Worm (Caenorhabditis elegans) whole organism, L4 larva: ENCODE measurements around the gene rft-1.

Experiments used
- F26F4.8 ChIP-seq: fragments of 200-800 bp; sonication (Bioruptor generic); conservative IDR thresholded peaks from 2 replicates; pipeline ENCODE4 v1.3.6; 2022; ENCODE audit warnings: missing genetic modification characterization, missing compliant biosample characterization
- T26A8.4 ChIP-seq: fragments of 200-800 bp; sonication (Bioruptor generic); IDR thresholded peaks from 2 replicates; pipeline ENCODE4 v1.3.6; 2022; ENCODE audit warnings: missing genetic modification characterization, missing compliant biosample characterization
- Y5F2A.4 ChIP-seq: fragments of 200-800 bp; sonication (Bioruptor generic); optimal IDR thresholded peaks from 2 replicates; lab custom pipeline; 2018; ENCODE audit warnings: mild to moderate bottlenecking, missing genetic modification characterization, missing compliant biosample characterization
- ZK546.5 ChIP-seq, 2 experiments: sonication (generic microtip); optimal IDR thresholded peaks; 2 replicates each; lab custom pipeline; 2017; ENCODE audit warnings: missing biosample characterization in 2 of 2, missing genetic modification characterization in 2 of 2
- aha-1 ChIP-seq: fragments of 150-350 bp; peaks from one replicate; lab custom pipeline; 2014; ENCODE audit warnings: missing biosample characterization, missing genetic modification characterization
- ama-1 ChIP-seq: fragments of 150-350 bp; optimal IDR thresholded peaks from 2 replicates; lab custom pipeline; 2014; ENCODE audit warnings: inconsistent platforms, mixed read lengths
- ceh-20 ChIP-seq: fragments of 200-800 bp; sonication (Bioruptor generic); IDR thresholded peaks from 2 replicates; pipeline ENCODE4 v1.3.6; 2022; ENCODE audit warnings: missing genetic modification reagents, missing genetic modification characterization, missing compliant biosample characterization
- ceh-28 ChIP-seq: fragments of 150-350 bp; optimal IDR thresholded peaks from 2 replicates; lab custom pipeline; 2014; ENCODE audit warnings: missing biosample characterization, missing genetic modification reagents, missing genetic modification characterization
- ceh-32 ChIP-seq: sonication (generic microtip); optimal IDR thresholded peaks from 2 replicates; lab custom pipeline; 2016; ENCODE audit warnings: mild to moderate bottlenecking, missing genetic modification characterization, missing compliant biosample characterization; ENCODE audit not compliant: poor library complexity
- ceh-62 ChIP-seq: sonication (generic microtip); optimal IDR thresholded peaks from 2 replicates; lab custom pipeline; 2017; ENCODE audit warnings: missing biosample characterization, missing genetic modification characterization
- ceh-82 ChIP-seq: sonication (generic microtip); optimal IDR thresholded peaks from 2 replicates; lab custom pipeline; 2017; ENCODE audit warnings: missing biosample characterization, missing genetic modification characterization
- daf-19 ChIP-seq: fragments of 200-800 bp; sonication (Bioruptor generic); conservative IDR thresholded peaks from 2 replicates; pipeline ENCODE4 v1.3.6; 2022; ENCODE audit warnings: missing genetic modification characterization, missing compliant biosample characterization
- daf-8 ChIP-seq: fragments of 200-800 bp; sonication (Bioruptor generic); IDR thresholded peaks from 2 replicates; pipeline ENCODE4 v1.3.6; 2022; ENCODE audit warnings: missing genetic modification characterization, missing compliant biosample characterization
- dmd-6 ChIP-seq: fragments of 200-800 bp; sonication (Bioruptor generic); IDR thresholded peaks from 2 replicates; pipeline ENCODE4 v1.3.6; 2022; ENCODE audit warnings: missing genetic modification reagents, missing genetic modification characterization, missing compliant biosample characterization
- dmd-8 ChIP-seq: fragments of 200-800 bp; sonication (Bioruptor generic); IDR thresholded peaks from 2 replicates; pipeline ENCODE4 v1.3.6; 2022; ENCODE audit warnings: missing genetic modification characterization, missing compliant biosample characterization
- dmd-9 ChIP-seq: fragments of 200-800 bp; sonication (Bioruptor generic); IDR thresholded peaks from 2 replicates; pipeline ENCODE4 v1.3.6; 2022; ENCODE audit warnings: missing genetic modification reagents, missing genetic modification characterization, missing compliant biosample characterization
- fkh-10 ChIP-seq: fragments of 150-350 bp; optimal IDR thresholded peaks from 2 replicates; lab custom pipeline; 2014; ENCODE audit warnings: missing biosample characterization, missing genetic modification reagents, missing genetic modification characterization
- hlh-11 ChIP-seq: fragments of 200-800 bp; sonication (Bioruptor generic); optimal IDR thresholded peaks from 2 replicates; lab custom pipeline; 2018; ENCODE audit warnings: mild to moderate bottlenecking, missing genetic modification characterization, missing compliant biosample characterization
- hlh-30 ChIP-seq: sonication (generic microtip); optimal IDR thresholded peaks from 2 replicates; lab custom pipeline; 2017; ENCODE audit warnings: antibody characterized with exemption, mild to moderate bottlenecking, missing genetic modification characterization, missing compliant biosample characterization; ENCODE audit not compliant: insufficient read depth
- lin-13 ChIP-seq: fragments of 150-350 bp; optimal IDR thresholded peaks from 2 replicates; lab custom pipeline; 2014; ENCODE audit warnings: missing biosample characterization, missing genetic modification reagents, missing genetic modification characterization
- lir-3 ChIP-seq: sonication (generic microtip); optimal IDR thresholded peaks from 2 replicates; lab custom pipeline; 2016; ENCODE audit warnings: mild to moderate bottlenecking, missing genetic modification characterization, missing compliant biosample characterization
- madf-5 ChIP-seq, 2 experiments: fragments of 200-800 bp; sonication (Bioruptor generic); IDR thresholded peaks; 2 replicates each; pipeline ENCODE4 v1.3.6; 2022; ENCODE audit warnings: missing compliant biosample characterization in 2 of 2, missing genetic modification characterization in 2 of 2
- mxl-2 ChIP-seq: fragments of 200-800 bp; sonication (Bioruptor generic); conservative IDR thresholded peaks from 2 replicates; pipeline ENCODE4 v1.3.6; 2022; ENCODE audit warnings: missing genetic modification reagents, missing genetic modification characterization, missing compliant biosample characterization
- nhr-10 ChIP-seq: fragments of 150-350 bp; optimal IDR thresholded peaks from 2 replicates; lab custom pipeline; 2014; ENCODE audit warnings: missing biosample characterization, missing genetic modification characterization
- nhr-102 ChIP-seq: sonication (generic microtip); optimal IDR thresholded peaks from 2 replicates; lab custom pipeline; 2016; ENCODE audit warnings: mild to moderate bottlenecking, missing genetic modification characterization, moderate library complexity, missing compliant biosample characterization
- nhr-48 ChIP-seq: sonication (generic microtip); optimal IDR thresholded peaks from 2 replicates; lab custom pipeline; 2016; ENCODE audit warnings: mild to moderate bottlenecking, missing genetic modification characterization, missing compliant biosample characterization
- nhr-77 ChIP-seq: fragments of 150-350 bp; optimal IDR thresholded peaks from 2 replicates; lab custom pipeline; 2014; ENCODE audit warnings: missing biosample characterization, missing genetic modification characterization
- set-16 ChIP-seq: fragments of 200-800 bp; sonication (Bioruptor generic); IDR thresholded peaks from 2 replicates; pipeline ENCODE4 v1.3.6; 2022; ENCODE audit warnings: missing genetic modification reagents, missing genetic modification characterization, missing compliant biosample characterization
- skn-1 ChIP-seq: fragments of 150-350 bp; optimal IDR thresholded peaks from 2 replicates; lab custom pipeline; 2014; ENCODE audit warnings: missing biosample characterization, missing genetic modification characterization
- spr-1 ChIP-seq: sonication (generic microtip); optimal IDR thresholded peaks from 2 replicates; lab custom pipeline; 2016; ENCODE audit warnings: mild to moderate bottlenecking, missing genetic modification characterization, missing compliant biosample characterization
- tra-1 ChIP-seq: fragments of 200-800 bp; sonication (Bioruptor generic); IDR thresholded peaks from 2 replicates; pipeline ENCODE4 v1.3.6; 2022; ENCODE audit warnings: missing genetic modification reagents, missing genetic modification characterization, missing compliant biosample characterization
- unc-39 ChIP-seq: sonication (generic microtip); optimal IDR thresholded peaks from 2 replicates; lab custom pipeline; 2017; ENCODE audit warnings: missing biosample characterization, missing genetic modification characterization
- ztf-7 ChIP-seq: fragments of 150-350 bp; optimal IDR thresholded peaks from 2 replicates; lab custom pipeline; 2014; ENCODE audit warnings: missing biosample characterization, missing genetic modification characterization

The rft-1 gene

ce11 chrV:4410643-4411042 lies 32.4 kb downstream of the rft-1 start, which contains the start of gene Y47D7A.3:
Y47D7A.3 (plus strand) TSS chrV:4410943.
- TF ChIP-seq Y5F2A.4 (GFP tag; lab: Kevin White, UChicago) (no peak), unc-39 (tag; lab: Kevin White, UChicago) (no peak), dmd-9 (GFP tag; lab: Robert Waterston, UW) (no peak), ztf-7 (tag; lab: Kevin White, UChicago) (no peak), nhr-10 (tag; lab: Kevin White, UChicago) (no peak), dmd-8 (GFP tag; lab: Robert Waterston, UW) (no peak), ZK546.5 (tag; optimal IDR thresholded peaks at IDR 0.05; lab: Kevin White, UChicago) (no peak), daf-8 (GFP tag; lab: Robert Waterston, UW) (no peak), madf-5 (GFP tag; IDR thresholded peaks at IDR 0.05; lab: Robert Waterston, UW) (no peak), mxl-2 (GFP tag; lab: Robert Waterston, UW) (no peak), ceh-32 (tag; lab: Kevin White, UChicago) (no peak)
- TF ChIP-seq, all 104 proteins: peak for 0

ce11 chrV:4407519-4407918 lies 35.5 kb downstream of the rft-1 start, which contains the start of gene nhr-118:
nhr-118 (plus strand) TSS chrV:4407819.
- TF ChIP-seq fkh-10, result no peak
- TF ChIP-seq aha-1 (tag; lab: Kevin White, UChicago), result peak; percentile 9

ce11 chrV:4401865-4402264 lies 41.2 kb downstream of the rft-1 start, which contains the start of gene F13A2.5:
F13A2.5 (minus strand) TSS chrV:4401965.
- TF ChIP-seq lin-13 (GFP tag; lab: Kevin White, UChicago) (no peak), aha-1 (tag; lab: Kevin White, UChicago) (peak; percentile 1)

- TF ChIP-seq dmd-6 (GFP tag; lab: Robert Waterston, UW) (no peak), ztf-7 (tag; lab: Kevin White, UChicago) (no peak), ceh-62 (no peak), nhr-102 (tag; lab: Kevin White, UChicago) (no peak), nhr-48 (tag; lab: Kevin White, UChicago) (no peak), F26F4.8 (GFP tag; lab: Robert Waterston, UW) (no peak)
These were observed 42.9 kb downstream of the rft-1 start, which contains the start of gene F13A2.4 for ce11 chrV:4400118-4400517. F13A2.4 (minus strand) TSS chrV:4400218.

ce11 chrV:4398884-4399283 lies 44.1 kb downstream of the rft-1 start:
- TF ChIP-seq set-16 (peak; percentile 61; the same call in 1 of the 2 replicates), nhr-48 (tag; lab: Kevin White, UChicago) (no peak), ceh-82 (tag; lab: Kevin White, UChicago) (no peak)

- TF ChIP-seq aha-1 (tag; lab: Kevin White, UChicago) (peak; percentile 93), ceh-20 (no peak)
These were observed 44.9 kb downstream of the rft-1 start for ce11 chrV:4398127-4398526.

- TF ChIP-seq nhr-77 (no peak), hlh-30 (no peak), ceh-62 (no peak), T26A8.4 (GFP tag; lab: Robert Waterston, UW) (no peak), spr-1 (tag; lab: Kevin White, UChicago) (no peak), tra-1 (no peak), daf-19 (GFP tag; lab: Robert Waterston, UW) (no peak), ceh-28 (tag; lab: Kevin White, UChicago) (no peak), hlh-11 (no peak), lir-3 (tag; lab: Kevin White, UChicago) (no peak), ama-1 (no peak), Y5F2A.4 (GFP tag; lab: Kevin White, UChicago) (no peak), skn-1 (tag; lab: Kevin White, UChicago) (no peak)
These were observed 46.8 kb downstream of the rft-1 start, which contains the start of gene F13A2.3 for ce11 chrV:4396257-4396656. F13A2.3 (minus strand) TSS chrV:4396357.
